Worm (Caenorhabditis elegans): ENCODE data around the gene C17H12.5.
A peak's percentile ranks its signal among the peaks of the same experiment; 100 is the strongest.

The C17H12.5 gene

ce11 chrIV:6785151-6785550 lies 32.3 kb downstream of the C17H12.5 start, which contains the start of gene dyci-1 (continued):
- TF ChIP-seq ctbp-1 (GFP tag; IDR thresholded peaks at IDR 0.05) (no peak), F10B5.3 (tag; optimal IDR thresholded peaks at IDR 0.05) (no peak), lin-38 (GFP tag; IDR thresholded peaks at IDR 0.05) (peak; percentile 27; the same call in 1 of the 2 replicates), mes-2 (tag; optimal IDR thresholded peaks at IDR 0.05; ENCODE audit: poor library complexity, severe bottlenecking) (peak; percentile 38), hmg-1.1 (GFP tag; IDR thresholded peaks at IDR 0.05) (peak; percentile 36; the same call in 1 of the 2 replicates), R02D3.7 (tag; optimal IDR thresholded peaks at IDR 0.05) (no peak), dmd-8 (GFP tag; IDR thresholded peaks at IDR 0.05) (no peak), nhr-102 (tag; optimal IDR thresholded peaks at IDR 0.05) (no peak), saeg-2 (GFP tag; IDR thresholded peaks at IDR 0.05) (no peak), nhr-111 (GFP tag; optimal IDR thresholded peaks at IDR 0.05) (no peak), mep-1 (tag; optimal IDR thresholded peaks at IDR 0.05) (peak; percentile 39), Y5F2A.4 (GFP tag; optimal IDR thresholded peaks at IDR 0.05) (no peak), mdt-29 (GFP tag; IDR thresholded peaks at IDR 0.05) (no peak), Y75B8A.6 (GFP tag; IDR thresholded peaks at IDR 0.05) (no peak), aha-1 (tag) (peak; percentile 16)

DNA sequence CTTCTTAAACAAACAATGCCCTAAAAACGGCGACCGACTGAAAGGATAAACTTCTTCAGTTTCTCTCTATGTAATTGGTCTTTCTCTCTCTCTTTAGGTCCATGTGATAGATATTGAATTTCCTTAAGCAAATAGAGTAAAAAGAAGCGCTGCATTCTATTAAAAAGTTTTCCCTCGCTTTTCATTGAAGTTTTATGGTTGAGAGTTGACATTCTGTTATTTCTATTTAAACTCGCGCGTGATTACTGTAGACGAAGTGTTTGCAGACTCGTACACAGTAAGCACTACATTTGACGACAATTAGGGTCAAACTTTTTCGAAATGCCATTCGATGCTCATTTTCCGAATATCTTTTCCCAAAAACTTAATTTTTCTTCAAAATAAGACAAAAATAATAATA lies 40.3 kb downstream of the C17H12.5 start:
- TF ChIP-seq arid-1 (GFP tag; conservative IDR thresholded peaks at IDR 0.05), result no peak
- TF ChIP-seq snpc-1.2 (GFP tag; IDR thresholded peaks at IDR 0.05), result peak; percentile 62

- peak; percentile 44 for TF ChIP-seq nhr-77 (tag; optimal IDR thresholded peaks at IDR 0.05)
- TF ChIP-seq ZK337.2 (GFP tag; IDR thresholded peaks at IDR 0.05), result no peak
- no peak for TF ChIP-seq pha-4 (GFP tag; IDR thresholded peaks at IDR 0.05)
- TF ChIP-seq pha-4 (tag; optimal IDR thresholded peaks at IDR 0.05), result no peak
- TF ChIP-seq pqm-1 (tag; optimal IDR thresholded peaks at IDR 0.05), result no peak
- TF ChIP-seq ceh-28 (tag; optimal IDR thresholded peaks at IDR 0.05), result no peak
- peak; percentile 34 for TF ChIP-seq nhr-28 (tag; optimal IDR thresholded peaks at IDR 0.05)
- TF ChIP-seq F49E8.2 (tag; optimal IDR thresholded peaks at IDR 0.05; ENCODE audit: borderline replicate concordance), result no peak
- TF ChIP-seq daf-16 (GFP tag; optimal IDR thresholded peaks at IDR 0.05), result no peak
- TF ChIP-seq daf-16 (tag; optimal IDR thresholded peaks at IDR 0.05), result peak; percentile 48
- TF ChIP-seq hlh-30 (tag; optimal IDR thresholded peaks at IDR 0.05; ENCODE audit: insufficient read depth), result peak; percentile 22
- TF ChIP-seq dve-1 (tag; optimal IDR thresholded peaks at IDR 0.05; ENCODE audit: insufficient read depth), result peak; percentile 61
- peak; percentile 52 for TF ChIP-seq aha-1 (tag)
- TF ChIP-seq D1046.2 (GFP tag; IDR thresholded peaks at IDR 0.05), result no peak
- no peak for TF ChIP-seq madf-5 (GFP tag; IDR thresholded peaks at IDR 0.05)
- no peak for TF ChIP-seq sdz-12 (GFP tag; optimal IDR thresholded peaks at IDR 0.05)
Observed at ce11 chrIV:6771556-6771955, 45.9 kb downstream of the C17H12.5 start.

DNA sequence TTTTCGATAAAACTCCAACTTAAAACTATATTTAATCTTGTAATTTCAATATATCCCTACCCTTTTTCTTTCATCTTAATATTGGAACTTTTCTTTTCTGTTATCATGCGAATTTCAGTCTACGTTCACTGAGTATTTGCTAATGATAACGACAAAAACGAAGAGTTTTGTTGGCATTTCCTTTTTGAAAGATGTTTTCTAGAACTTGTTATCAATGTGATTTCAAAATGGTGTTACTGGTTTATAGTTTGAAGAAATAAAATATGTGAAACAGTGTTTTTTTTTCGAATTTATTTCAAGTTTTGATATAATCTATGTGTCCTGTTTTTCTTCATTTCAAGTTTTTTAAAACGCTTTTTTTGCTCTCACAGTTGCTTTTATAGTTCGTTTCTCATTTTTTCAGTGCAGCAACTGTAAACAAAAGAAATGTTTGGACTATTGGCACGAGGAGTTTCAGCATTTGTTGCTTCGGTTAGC lies 47.0 kb downstream of the C17H12.5 start, which contains the start of gene anat-1:
Gene anat-1 (plus strand): TSS at position 427 of the 477 bp plus-strand sequence.
- TF ChIP-seq lir-3 (tag; optimal IDR thresholded peaks at IDR 0.05) (no peak), daf-16 (GFP tag; optimal IDR thresholded peaks at IDR 0.05) (no peak), daf-16 (tag; optimal IDR thresholded peaks at IDR 0.05) (peak; percentile 73), ctbp-1 (GFP tag; IDR thresholded peaks at IDR 0.05) (no peak), dve-1 (tag; optimal IDR thresholded peaks at IDR 0.05; ENCODE audit: insufficient read depth) (peak; percentile 23), pqm-1 (tag; optimal IDR thresholded peaks at IDR 0.05) (peak; percentile 73), ZK337.2 (GFP tag; IDR thresholded peaks at IDR 0.05) (no peak), duxl-1 (tag; optimal IDR thresholded peaks at IDR 0.05; ENCODE audit: poor library complexity) (no peak)
